Worm (Caenorhabditis elegans) whole organism, young adult: Measurements from ENCODE around the gene cka-2.

Experiments used
- C17E4.6 ChIP-seq: fragments of 200-800 bp; sonication (Bioruptor generic); IDR thresholded peaks from 2 replicates; pipeline ENCODE4 v1.3.6; 2022; ENCODE audit warnings: missing genetic modification reagents, missing genetic modification characterization, missing compliant biosample characterization
- F10E7.11 ChIP-seq: sonication (generic microtip); optimal IDR thresholded peaks from 2 replicates; lab custom pipeline; 2017; ENCODE audit warnings: mild to moderate bottlenecking, missing genetic modification characterization, moderate library complexity, missing compliant biosample characterization
- F33H1.4 ChIP-seq: fragments of 200-800 bp; sonication (Bioruptor generic); IDR thresholded peaks from 2 replicates; pipeline ENCODE4 v1.3.6; 2022; ENCODE audit warnings: missing genetic modification reagents, missing genetic modification characterization, missing compliant biosample characterization
- K11D2.4 ChIP-seq: fragments of 200-800 bp; sonication (Bioruptor generic); IDR thresholded peaks from 2 replicates; pipeline ENCODE4 v1.3.6; 2022; ENCODE audit warnings: missing genetic modification reagents, missing genetic modification characterization, missing compliant biosample characterization
- T07F8.4 ChIP-seq: sonication (generic microtip); optimal IDR thresholded peaks from 2 replicates; lab custom pipeline; 2016; ENCODE audit warnings: mild to moderate bottlenecking, missing genetic modification characterization, moderate library complexity, missing compliant biosample characterization
- Y53F4B.3 ChIP-seq: fragments of 200-800 bp; sonication (Bioruptor generic); IDR thresholded peaks from 2 replicates; pipeline ENCODE4 v1.3.6; 2022; ENCODE audit warnings: missing genetic modification reagents, missing genetic modification characterization, missing compliant biosample characterization
- Y53G8AR.9 ChIP-seq: fragments of 200-800 bp; sonication (Bioruptor generic); conservative IDR thresholded peaks from 2 replicates; pipeline ENCODE4 v1.3.6; 2022; ENCODE audit warnings: missing genetic modification reagents, missing genetic modification characterization, missing compliant biosample characterization
- Y79H2A.3 ChIP-seq: fragments of 200-800 bp; sonication (Bioruptor generic); conservative IDR thresholded peaks from 2 replicates; pipeline ENCODE4 v1.3.6; 2022; ENCODE audit warnings: missing genetic modification reagents, missing genetic modification characterization, missing compliant biosample characterization
- aptf-3 ChIP-seq: fragments of 200-800 bp; sonication (Bioruptor generic); IDR thresholded peaks from 2 replicates; pipeline ENCODE4 v1.3.6; 2022; ENCODE audit warnings: missing genetic modification characterization, missing compliant biosample characterization
- attf-5 ChIP-seq: fragments of 200-800 bp; sonication (Bioruptor generic); optimal IDR thresholded peaks from 2 replicates; lab custom pipeline; 2018; ENCODE audit warnings: mild to moderate bottlenecking, missing genetic modification characterization, missing compliant biosample characterization
- ceh-100 ChIP-seq: fragments of 200-800 bp; sonication (Bioruptor generic); IDR thresholded peaks from 2 replicates; pipeline ENCODE4 v1.3.6; 2022; ENCODE audit warnings: missing genetic modification reagents, missing genetic modification characterization, missing compliant biosample characterization
- ceh-58 ChIP-seq: fragments of 200-800 bp; sonication (Bioruptor generic); IDR thresholded peaks from 2 replicates; pipeline ENCODE4 v1.3.6; 2022; ENCODE audit warnings: missing genetic modification characterization, missing compliant biosample characterization
- chd-7 ChIP-seq: sonication (generic microtip); optimal IDR thresholded peaks from 2 replicates; lab custom pipeline; 2016; ENCODE audit warnings: mild to moderate bottlenecking, missing genetic modification characterization, moderate library complexity, missing compliant biosample characterization
- efl-1 ChIP-seq: fragments of 150-350 bp; optimal IDR thresholded peaks from 2 replicates; lab custom pipeline; 2014; ENCODE audit warnings: missing biosample characterization, missing genetic modification reagents, missing genetic modification characterization
- egl-44 ChIP-seq: fragments of 200-800 bp; sonication (Bioruptor generic); IDR thresholded peaks from 2 replicates; pipeline ENCODE4 v1.3.6; 2022; ENCODE audit warnings: missing genetic modification reagents, missing genetic modification characterization, missing compliant biosample characterization
- hlh-26 ChIP-seq: fragments of 200-800 bp; sonication (Bioruptor generic); conservative IDR thresholded peaks from 2 replicates; pipeline ENCODE4 v1.3.6; 2022; ENCODE audit warnings: missing genetic modification reagents, missing genetic modification characterization, missing compliant biosample characterization
- hrde-1 ChIP-seq: sonication (generic microtip); optimal IDR thresholded peaks from 2 replicates; lab custom pipeline; 2016; ENCODE audit warnings: missing genetic modification characterization, mild to moderate bottlenecking, missing compliant biosample characterization, moderate library complexity, missing genotype, missing genetic modification reagents, borderline replicate concordance
- madf-3 ChIP-seq: fragments of 200-800 bp; sonication (Bioruptor generic); IDR thresholded peaks from 2 replicates; pipeline ENCODE4 v1.3.6; 2022; ENCODE audit warnings: missing genetic modification reagents, missing genetic modification characterization, missing compliant biosample characterization
- mcd-1 ChIP-seq: fragments of 200-800 bp; sonication (Bioruptor generic); IDR thresholded peaks from 2 replicates; pipeline ENCODE4 v1.3.6; 2022; ENCODE audit warnings: missing genetic modification reagents, missing genetic modification characterization, missing compliant biosample characterization
- nfya-1 ChIP-seq: sonication (generic microtip); optimal IDR thresholded peaks from 2 replicates; lab custom pipeline; 2017; ENCODE audit warnings: antibody characterized with exemption, missing compliant biosample characterization, missing genetic modification characterization, borderline replicate concordance; ENCODE audit not compliant: insufficient read depth
- nfya-2 ChIP-seq: fragments of 200-800 bp; sonication (Bioruptor generic); IDR thresholded peaks from 2 replicates; pipeline ENCODE4 v1.3.6; 2022; ENCODE audit warnings: missing genetic modification reagents, missing genetic modification characterization, missing compliant biosample characterization
- nhr-120 ChIP-seq: fragments of 200-800 bp; sonication (Bioruptor generic); IDR thresholded peaks from 2 replicates; pipeline ENCODE4 v1.3.6; 2022; ENCODE audit warnings: missing genetic modification characterization, missing compliant biosample characterization
- nhr-27 ChIP-seq: fragments of 200-800 bp; sonication (Bioruptor generic); optimal IDR thresholded peaks from 2 replicates; lab custom pipeline; 2018; ENCODE audit warnings: mild to moderate bottlenecking, missing genetic modification characterization, moderate library complexity, missing compliant biosample characterization
- nhr-90 ChIP-seq: sonication (generic microtip); optimal IDR thresholded peaks from 2 replicates; lab custom pipeline; 2016; ENCODE audit warnings: missing genotype, mild to moderate bottlenecking, missing genetic modification characterization, missing compliant biosample characterization
- repo-1 ChIP-seq: sonication (generic microtip); optimal IDR thresholded peaks from 2 replicates; lab custom pipeline; 2017; ENCODE audit warnings: mild to moderate bottlenecking, missing genetic modification characterization, missing compliant biosample characterization
- rpc-1 ChIP-seq, 2 experiments: fragments of 150-350 bp in 1 of 2; sonication (generic microtip) in 1 of 2; optimal IDR thresholded peaks; 2 replicates each; lab custom pipeline; 2014 to 2018; ENCODE audit warnings: missing biosample characterization in 1 of 2, missing genetic modification characterization in 1 of 2, missing genetic modification reagents in 1 of 2, missing genotype in 1 of 2
- sdz-38 ChIP-seq: sonication (generic microtip); optimal IDR thresholded peaks from 2 replicates; lab custom pipeline; 2016; ENCODE audit warnings: missing genotype, missing genetic modification characterization, missing compliant biosample characterization
- snpc-1.1 ChIP-seq: sonication (generic microtip); optimal IDR thresholded peaks from 2 replicates; lab custom pipeline; 2017; ENCODE audit warnings: missing genetic modification characterization, mild to moderate bottlenecking, missing compliant biosample characterization, antibody characterized with exemption, moderate library complexity, missing genotype, missing genetic modification reagents; ENCODE audit not compliant: insufficient read depth
- snpc-1.3 ChIP-seq: sonication (generic microtip); optimal IDR thresholded peaks from 2 replicates; lab custom pipeline; 2017; ENCODE audit warnings: missing genetic modification characterization, mild to moderate bottlenecking, missing compliant biosample characterization, antibody characterized with exemption, moderate library complexity, missing genotype, missing genetic modification reagents; ENCODE audit not compliant: insufficient read depth
- snpc-4 ChIP-seq, 5 experiments: fragments of 150-350 bp in 1 of 5; sonication (generic microtip) in 4 of 5; optimal IDR thresholded peaks; 2 replicates each; lab custom pipeline; 2014 to 2018; ENCODE audit warnings: missing genetic modification characterization in 5 of 5, missing biosample characterization in 3 of 5, antibody characterized with exemption in 2 of 5, mild to moderate bottlenecking in 2 of 5, missing compliant biosample characterization in 2 of 5, missing genotype in 2 of 5, moderate library complexity in 2 of 5, missing genetic modification reagents in 1 of 5
- somi-1 ChIP-seq: fragments of 200-800 bp; sonication (Bioruptor generic); optimal IDR thresholded peaks from 2 replicates; lab custom pipeline; 2018; ENCODE audit warnings: mild to moderate bottlenecking, missing genetic modification characterization, missing compliant biosample characterization
- tlf-1 ChIP-seq: fragments of 200-800 bp; sonication (Bioruptor generic); optimal IDR thresholded peaks from 2 replicates; lab custom pipeline; 2018; ENCODE audit warnings: mild to moderate bottlenecking, missing genetic modification characterization, missing compliant biosample characterization
- unc-62 ChIP-seq: fragments of 150-350 bp; optimal IDR thresholded peaks from 2 replicates; lab custom pipeline; 2014; ENCODE audit warnings: missing biosample characterization, missing genetic modification reagents, missing genetic modification characterization
- ztf-22 ChIP-seq: fragments of 200-800 bp; sonication (Bioruptor generic); optimal IDR thresholded peaks from 2 replicates; lab custom pipeline; 2018; ENCODE audit warnings: mild to moderate bottlenecking, missing genetic modification characterization, moderate library complexity, missing compliant biosample characterization
- ztf-26 ChIP-seq: sonication (generic microtip); optimal IDR thresholded peaks from 2 replicates; lab custom pipeline; 2017; ENCODE audit warnings: missing genetic modification characterization, missing compliant biosample characterization

Gene cka-2

DNA sequence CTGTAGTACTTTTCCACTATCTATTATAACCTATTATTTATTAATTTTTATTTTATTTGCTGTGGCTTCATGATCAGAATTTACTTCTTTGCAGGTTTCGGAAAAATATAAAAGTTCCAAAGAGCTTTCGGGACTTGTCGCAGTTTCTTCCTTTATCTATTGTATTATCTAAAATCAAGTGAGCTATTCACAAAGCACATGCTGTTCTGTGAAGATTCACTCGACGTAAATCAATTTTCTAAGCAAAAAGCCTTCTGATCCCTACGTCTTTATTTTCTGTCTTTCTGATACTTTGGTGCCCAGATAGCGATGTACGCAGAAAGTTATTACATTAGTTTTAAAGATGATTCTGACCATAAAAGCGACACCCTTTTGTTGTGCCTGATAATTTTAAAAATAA, 31.2 kb downstream of the cka-2 start:
- TF ChIP-seq Y53G8AR.9: no peak
- no peak for TF ChIP-seq repo-1
- TF ChIP-seq somi-1: no peak
- no peak for TF ChIP-seq tlf-1
- TF ChIP-seq attf-5 (GFP tag; lab: Kevin White, UChicago): no peak
- no peak for TF ChIP-seq C17E4.6 (GFP tag; lab: Robert Waterston, UW)
- no peak for TF ChIP-seq egl-44 (GFP tag; lab: Robert Waterston, UW)

DNA sequence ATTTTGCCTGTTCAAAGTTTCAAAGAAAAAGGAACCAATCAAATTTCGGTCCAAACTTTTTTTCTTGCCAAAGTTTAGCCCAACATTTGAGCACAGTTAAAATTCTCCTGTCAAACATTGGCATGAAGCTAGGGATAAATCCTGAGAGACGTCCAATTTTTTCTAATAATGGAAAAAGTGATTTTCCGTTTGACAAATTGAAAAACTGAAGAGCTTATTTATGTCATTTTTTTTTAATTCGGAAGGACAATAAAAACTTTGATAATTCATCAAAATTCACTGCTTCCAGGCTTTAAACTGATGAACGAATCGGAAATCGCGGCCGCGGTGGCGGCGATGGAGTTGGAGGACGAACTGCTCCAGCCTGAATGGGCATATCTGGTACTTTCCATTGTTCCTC, 34.6 kb downstream of the cka-2 start, which contains the start of gene dop-6:
Gene dop-6, plus strand, starts transcription at position 301 of the 400 bp plus-strand sequence.
- no peak for TF ChIP-seq F10E7.11 (tag; lab: Kevin White, UChicago)
- TF ChIP-seq mcd-1 (GFP tag; lab: Robert Waterston, UW): no peak
- TF ChIP-seq snpc-1.3 (tag; lab: Kevin White, UChicago): no peak
- TF ChIP-seq K11D2.4 (GFP tag; lab: Robert Waterston, UW): no peak
- TF ChIP-seq Y53F4B.3: no peak
- no peak for TF ChIP-seq nfya-1 (tag; lab: Kevin White, UChicago)
- TF ChIP-seq nhr-27: no peak
- no peak for TF ChIP-seq snpc-4 (GFP tag; optimal IDR thresholded peaks at IDR 0.05; lab: Kevin White, UChicago)
- TF ChIP-seq snpc-4 (tag; optimal IDR thresholded peaks at IDR 0.05; lab: Kevin White, UChicago): no peak
- no peak for TF ChIP-seq ceh-58 (GFP tag; lab: Robert Waterston, UW)
- no peak for TF ChIP-seq chd-7 (tag; lab: Kevin White, UChicago)
- TF ChIP-seq madf-3 (GFP tag; lab: Robert Waterston, UW): no peak
- TF ChIP-seq rpc-1 (optimal IDR thresholded peaks at IDR 0.05; lab: Kevin White, UChicago): no peak
- TF ChIP-seq rpc-1 (tag; optimal IDR thresholded peaks at IDR 0.05; lab: Kevin White, UChicago): no peak
- no peak for TF ChIP-seq F33H1.4 (GFP tag; lab: Robert Waterston, UW)
- TF ChIP-seq hlh-26: no peak
- TF ChIP-seq nfya-2 (GFP tag; lab: Robert Waterston, UW): no peak
- TF ChIP-seq sdz-38 (tag; lab: Kevin White, UChicago): no peak
- no peak for TF ChIP-seq aptf-3 (GFP tag; lab: Robert Waterston, UW)
- TF ChIP-seq efl-1: no peak
- no peak for TF ChIP-seq ztf-26

DNA sequence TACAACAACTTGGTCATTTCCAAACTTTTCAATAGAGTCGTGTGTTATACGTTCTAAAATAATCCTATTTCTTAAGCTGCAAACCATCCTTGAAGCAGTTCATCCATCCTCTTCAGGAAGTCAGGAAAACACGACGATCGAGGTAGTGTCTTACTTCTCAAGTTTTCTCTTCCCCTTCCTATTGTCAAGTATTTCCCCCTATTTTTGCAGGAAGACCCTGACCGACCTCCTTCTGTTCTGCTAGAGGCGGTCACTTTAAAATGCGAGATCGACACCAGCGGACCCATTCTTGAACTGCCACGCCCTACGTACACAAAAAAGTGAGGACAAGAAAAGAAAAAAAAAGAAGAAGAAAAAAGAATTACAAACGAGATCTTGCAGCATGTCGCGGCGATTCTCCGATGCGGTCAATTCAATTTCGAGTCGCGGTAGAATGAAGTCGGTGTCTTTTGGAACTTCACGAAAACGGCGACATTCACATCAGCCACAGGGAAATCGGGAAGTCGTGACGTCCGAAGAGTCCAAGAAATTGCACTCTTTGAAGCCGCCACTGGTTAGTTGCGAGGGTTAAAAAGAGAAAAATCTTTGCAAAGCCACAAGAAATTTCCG, 37.0 kb downstream of the cka-2 start:
- TF ChIP-seq hrde-1 (tag; lab: Kevin White, UChicago) (no peak), T07F8.4 (no peak), nhr-120 (GFP tag; lab: Robert Waterston, UW) (no peak), snpc-1.1 (tag; lab: Kevin White, UChicago) (no peak), snpc-1.3 (tag; lab: Kevin White, UChicago) (no peak), aptf-3 (GFP tag; lab: Robert Waterston, UW) (no peak), ceh-100 (GFP tag; lab: Robert Waterston, UW) (no peak), nhr-90 (tag; lab: Kevin White, UChicago) (no peak), ztf-22 (GFP tag; lab: Kevin White, UChicago) (no peak), Y79H2A.3 (no peak), efl-1 (no peak), unc-62 (GFP tag; lab: Kevin White, UChicago) (no peak)
